Worm (Caenorhabditis elegans) whole organism, late embryonic: Measurements from ENCODE around the gene K09C4.2.

Source experiments
- F13H6.1 ChIP-seq: sonication (generic microtip); optimal IDR thresholded peaks from 2 replicates; lab custom pipeline; 2016; ENCODE audit warnings: missing genetic modification characterization, missing compliant biosample characterization
- K09A11.1 ChIP-seq: sonication (generic microtip); optimal IDR thresholded peaks from 2 replicates; lab custom pipeline; 2017; ENCODE audit warnings: antibody characterized with exemption, mild to moderate bottlenecking, missing genetic modification characterization, missing compliant biosample characterization; ENCODE audit not compliant: insufficient read depth
- Y22D7AL.16 ChIP-seq: sonication (generic microtip); optimal IDR thresholded peaks from 2 replicates; lab custom pipeline; 2016; ENCODE audit warnings: missing genetic modification characterization, missing compliant biosample characterization
- ahr-1 ChIP-seq: sonication (generic microtip); optimal IDR thresholded peaks from 2 replicates; lab custom pipeline; 2016; ENCODE audit warnings: missing genetic modification characterization, missing compliant biosample characterization
- ceh-18 ChIP-seq: sonication (generic microtip); optimal IDR thresholded peaks from 2 replicates; lab custom pipeline; 2016; ENCODE audit warnings: missing genetic modification characterization, missing compliant biosample characterization
- ceh-2 ChIP-seq: sonication (generic microtip); optimal IDR thresholded peaks from 2 replicates; lab custom pipeline; 2016; ENCODE audit warnings: missing genotype, missing genetic modification characterization, missing compliant biosample characterization
- ceh-34 ChIP-seq: sonication (generic microtip); optimal IDR thresholded peaks from 2 replicates; lab custom pipeline; 2016; ENCODE audit warnings: mild to moderate bottlenecking, missing genetic modification characterization, missing compliant biosample characterization
- ceh-45 ChIP-seq: fragments of 200-800 bp; sonication (Bioruptor generic); IDR thresholded peaks from 2 replicates; pipeline ENCODE4 v1.3.6; 2022; ENCODE audit warnings: missing genetic modification reagents, missing genetic modification characterization, missing compliant biosample characterization
- ceh-48 ChIP-seq: sonication (generic microtip); optimal IDR thresholded peaks from 2 replicates; lab custom pipeline; 2016; ENCODE audit warnings: missing genetic modification characterization, inconsistent platforms, missing compliant biosample characterization
- elt-4 ChIP-seq: sonication (generic microtip); optimal IDR thresholded peaks from 2 replicates; lab custom pipeline; 2016; ENCODE audit warnings: missing genetic modification characterization, missing compliant biosample characterization
- fax-1 ChIP-seq: sonication (generic microtip); optimal IDR thresholded peaks from 2 replicates; lab custom pipeline; 2016; ENCODE audit warnings: missing genotype, missing genetic modification characterization, missing compliant biosample characterization
- fkh-6 ChIP-seq: sonication (generic microtip); optimal IDR thresholded peaks from 2 replicates; lab custom pipeline; 2016; ENCODE audit warnings: missing genetic modification characterization, missing compliant biosample characterization
- hlh-13 ChIP-seq: fragments of 200-800 bp; sonication (Bioruptor generic); optimal IDR thresholded peaks from 2 replicates; lab custom pipeline; 2018; ENCODE audit warnings: mild to moderate bottlenecking, missing genetic modification characterization, missing compliant biosample characterization
- hlh-15 ChIP-seq: sonication (generic microtip); optimal IDR thresholded peaks from 2 replicates; lab custom pipeline; 2016; ENCODE audit warnings: missing genetic modification characterization, missing compliant biosample characterization
- hlh-30 ChIP-seq: sonication (generic microtip); optimal IDR thresholded peaks from 2 replicates; lab custom pipeline; 2017; ENCODE audit warnings: antibody characterized with exemption, missing genetic modification characterization, missing compliant biosample characterization; ENCODE audit not compliant: insufficient read depth
- pat-9 ChIP-seq: fragments of 200-800 bp; sonication (Bioruptor generic); optimal IDR thresholded peaks from 2 replicates; lab custom pipeline; 2018; ENCODE audit warnings: mild to moderate bottlenecking, missing genetic modification characterization, moderate library complexity, missing compliant biosample characterization
- pax-1 ChIP-seq: fragments of 150-350 bp; optimal IDR thresholded peaks from 2 replicates; lab custom pipeline; 2014; ENCODE audit warnings: missing biosample characterization, missing genetic modification characterization
- pha-2 ChIP-seq: sonication (generic microtip); optimal IDR thresholded peaks from 2 replicates; lab custom pipeline; 2017; ENCODE audit warnings: mild to moderate bottlenecking, missing genetic modification characterization, missing compliant biosample characterization
- sox-4 ChIP-seq: sonication (generic microtip); optimal IDR thresholded peaks from 2 replicates; lab custom pipeline; 2017; ENCODE audit warnings: mild to moderate bottlenecking, missing genetic modification characterization, inconsistent platforms, missing compliant biosample characterization
- syd-9 ChIP-seq: sonication (generic microtip); optimal IDR thresholded peaks from 2 replicates; lab custom pipeline; 2016; ENCODE audit warnings: mild to moderate bottlenecking, missing genetic modification characterization, moderate library complexity, missing compliant biosample characterization
- tbx-2 ChIP-seq: sonication (generic microtip); optimal IDR thresholded peaks from 2 replicates; lab custom pipeline; 2016; ENCODE audit warnings: missing genetic modification characterization, missing compliant biosample characterization
- unc-3 ChIP-seq, 2 experiments: fragments of 200-800 bp in 1 of 2; sonication (Bioruptor generic) in 1 of 2; sonication (generic microtip) in 1 of 2; conservative IDR thresholded peaks in 1 of 2; optimal IDR thresholded peaks in 1 of 2; 2 replicates each; pipeline versions ENCODE4 v1.3.6 to Lab custom; 2016 to 2022; ENCODE audit warnings: missing compliant biosample characterization in 2 of 2, missing genetic modification characterization in 2 of 2, missing genetic modification reagents in 1 of 2
- unc-42 ChIP-seq: sonication (generic microtip); optimal IDR thresholded peaks from 2 replicates; lab custom pipeline; 2016; ENCODE audit warnings: missing genotype, missing genetic modification characterization, missing compliant biosample characterization
- unc-86 ChIP-seq: sonication (generic microtip); optimal IDR thresholded peaks from 2 replicates; lab custom pipeline; 2016; ENCODE audit warnings: missing genetic modification characterization, missing compliant biosample characterization
- ztf-16 ChIP-seq: sonication (generic microtip); optimal IDR thresholded peaks from 2 replicates; lab custom pipeline; 2017; ENCODE audit warnings: missing genetic modification characterization, missing compliant biosample characterization

The K09C4.2 gene

DNA sequence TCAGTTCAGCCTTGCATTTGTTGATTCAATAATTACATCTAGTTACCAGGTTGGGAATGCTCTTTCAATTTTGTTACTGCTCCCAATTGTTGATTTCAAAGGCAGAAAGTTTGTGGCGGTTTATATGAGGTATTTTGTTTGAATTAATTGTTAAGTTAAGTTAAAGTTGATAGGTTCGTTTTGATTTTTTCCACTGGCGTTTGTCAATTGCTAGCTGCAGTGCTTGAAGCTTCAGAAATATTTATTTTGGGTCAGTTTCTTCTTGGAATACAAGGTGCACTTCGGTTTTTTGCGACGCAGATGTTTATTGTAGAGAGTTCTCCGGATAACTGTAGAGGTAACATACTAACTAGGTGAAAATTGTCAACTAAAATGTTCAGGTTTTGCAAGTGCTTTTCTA, 5.5 kb downstream of the K09C4.2 start, which contains the start of gene F11D5.5:
TSS of gene F11D5.5 (plus strand) at position 301 of the 400 bp plus-strand sequence.
- no peak for TF ChIP-seq ceh-45 (GFP tag; lab: Robert Waterston, UW)
- TF ChIP-seq unc-86 (tag; lab: Kevin White, UChicago), result no peak
- TF ChIP-seq sox-4 (tag; lab: Kevin White, UChicago), result no peak
- no peak for TF ChIP-seq ceh-2 (tag; lab: Kevin White, UChicago)
- no peak for TF ChIP-seq tbx-2
- no peak for TF ChIP-seq ceh-48 (tag; lab: Kevin White, UChicago)
- TF ChIP-seq ztf-16 (tag; lab: Kevin White, UChicago), result no peak
- no peak for TF ChIP-seq pat-9 (tag; lab: Kevin White, UChicago)
- no peak for TF ChIP-seq fax-1 (tag; lab: Kevin White, UChicago)
- no peak for TF ChIP-seq syd-9 (tag; lab: Kevin White, UChicago)
- TF ChIP-seq K09A11.1 (tag; lab: Kevin White, UChicago), result no peak
- no peak for TF ChIP-seq elt-4 (tag; lab: Kevin White, UChicago)
- no peak for TF ChIP-seq F13H6.1 (tag; lab: Kevin White, UChicago)

DNA sequence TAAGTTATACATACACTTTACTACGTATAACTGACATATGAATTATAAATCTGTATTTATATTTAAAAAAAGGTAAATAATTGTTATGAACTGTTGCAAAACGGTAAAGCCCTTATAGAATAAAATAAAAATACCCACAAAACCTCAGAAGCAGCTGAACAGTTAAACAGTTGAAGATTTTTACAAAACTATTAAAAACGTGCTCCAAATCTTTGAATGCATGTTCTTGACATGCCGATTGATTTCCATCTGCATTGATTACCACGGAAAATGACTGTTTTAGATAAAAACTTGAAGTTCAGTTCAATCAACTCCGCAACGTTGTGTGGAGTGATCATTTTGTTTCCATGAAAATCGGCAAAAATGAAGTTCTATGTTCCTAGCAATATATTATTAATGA, 7.8 kb downstream of the K09C4.2 start, which contains the start of gene F11D5.7:
TSS of gene F11D5.7 (plus strand) at position 301 of the 400 bp plus-strand sequence.
- TF ChIP-seq ceh-45 (GFP tag; lab: Robert Waterston, UW), result no peak
- no peak for TF ChIP-seq hlh-15 (tag; lab: Kevin White, UChicago)

DNA sequence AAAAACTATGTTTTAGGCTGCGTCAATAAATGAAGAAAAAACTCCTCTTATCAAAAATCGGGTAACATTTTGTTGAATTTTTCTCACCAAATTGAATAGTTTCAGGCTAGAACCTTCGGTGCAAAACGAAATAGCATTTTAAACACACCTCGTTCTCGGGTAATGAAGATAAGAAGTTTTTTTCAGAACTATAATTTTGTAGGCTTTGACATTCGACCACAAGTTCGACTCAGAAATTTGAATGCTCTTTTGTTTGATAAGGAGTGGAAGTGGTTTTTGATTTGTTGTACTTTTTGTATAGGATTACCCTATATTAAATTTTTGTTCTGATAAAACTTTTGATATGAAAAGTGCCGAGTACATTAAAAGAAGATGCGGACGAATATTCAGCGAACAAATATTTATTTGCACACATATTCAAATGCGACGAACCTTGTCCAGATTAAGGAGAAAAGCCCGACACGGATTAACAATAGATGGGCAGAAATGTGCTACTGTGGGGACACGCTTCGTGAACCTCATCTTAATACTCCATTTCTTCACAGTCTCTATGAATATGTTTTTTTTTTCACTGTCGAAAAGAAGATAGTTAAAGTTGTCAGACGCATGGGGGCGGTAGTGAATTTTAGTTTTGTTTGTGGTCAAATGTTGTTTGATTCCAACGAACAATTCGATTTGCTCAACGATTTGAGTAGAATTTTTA, 10.5 kb downstream of the K09C4.2 start:
- TF ChIP-seq ahr-1 (tag; lab: Kevin White, UChicago) (no peak), ceh-18 (no peak), Y22D7AL.16 (tag; lab: Kevin White, UChicago) (no peak), hlh-30 (tag; lab: Kevin White, UChicago) (no peak), fkh-6 (tag; lab: Kevin White, UChicago) (no peak), unc-3 (GFP tag; conservative IDR thresholded peaks at IDR 0.05; lab: Robert Waterston, UW) (no peak), unc-3 (tag; optimal IDR thresholded peaks at IDR 0.05; lab: Kevin White, UChicago) (no peak), pha-2 (tag; lab: Kevin White, UChicago) (no peak), pax-1 (tag; lab: Kevin White, UChicago) (peak; percentile 99), unc-42 (tag; lab: Kevin White, UChicago) (no peak)

DNA sequence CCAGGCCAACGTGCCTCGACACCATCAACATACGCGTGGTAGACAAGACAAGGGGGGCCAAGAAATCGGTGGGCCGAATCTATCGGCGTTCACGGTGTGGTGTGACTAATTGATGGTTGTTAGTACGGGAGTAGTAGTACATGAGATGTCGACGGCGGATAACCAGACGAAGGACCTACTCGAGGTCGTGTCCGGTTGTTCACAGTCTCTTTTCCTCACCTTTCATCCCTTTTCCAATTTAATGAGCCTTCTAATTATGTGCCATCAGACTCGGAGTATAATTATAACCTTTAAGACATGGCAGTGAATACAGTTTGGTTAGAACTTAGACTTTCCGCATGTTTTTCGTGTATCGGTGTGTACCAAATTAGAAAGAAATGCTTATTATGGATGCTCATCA, 14.4 kb downstream of the K09C4.2 start:
- TF ChIP-seq ceh-45 (GFP tag; lab: Robert Waterston, UW), result no peak
- TF ChIP-seq, all 69 proteins: peak for 0

DNA sequence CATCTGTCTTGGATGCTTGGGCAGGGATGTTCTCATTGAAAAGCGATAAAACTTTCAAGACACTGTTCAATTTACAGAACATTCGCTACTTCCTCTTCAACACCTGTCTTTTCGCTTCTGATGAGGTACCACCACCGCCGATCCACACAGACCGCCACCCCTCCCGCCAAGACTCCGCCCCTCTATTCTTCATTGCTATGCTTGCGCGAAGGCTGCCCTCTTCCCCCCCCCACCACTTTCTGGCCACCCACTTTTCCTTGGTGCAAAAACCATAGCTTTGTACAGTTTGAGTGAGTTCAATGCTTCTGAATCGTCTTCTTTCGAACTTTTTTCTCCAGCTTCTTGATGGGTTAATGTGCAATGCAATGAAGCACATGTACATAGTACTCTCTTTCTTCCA, 17.7 kb downstream of the K09C4.2 start:
- TF ChIP-seq tbx-2 (no peak), fkh-6 (tag; lab: Kevin White, UChicago) (no peak)

DNA sequence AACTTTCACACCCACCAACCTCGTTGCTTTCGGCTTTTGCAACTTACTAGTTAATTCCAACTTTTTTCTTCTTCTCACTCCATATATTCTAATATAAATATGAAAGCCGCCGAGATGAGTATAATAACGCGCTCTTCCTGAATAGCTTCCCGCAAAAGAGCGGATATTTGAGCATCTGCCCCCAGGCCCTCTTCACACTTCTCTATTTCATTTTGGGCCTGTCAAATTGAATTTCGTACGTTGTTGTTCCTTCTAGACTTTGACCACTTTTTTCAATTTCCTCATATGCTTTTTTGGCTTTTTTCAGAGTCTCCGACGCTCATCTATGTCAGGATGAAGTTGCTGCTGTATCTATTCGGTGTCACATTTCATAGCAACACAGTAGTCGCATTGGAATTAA, 18.7 kb downstream of the K09C4.2 start, which contains the start of gene ddr-2:
TSS of gene ddr-2 (plus strand) at position 301 of the 400 bp plus-strand sequence.
- TF ChIP-seq unc-42 (tag; lab: Kevin White, UChicago), result peak; percentile 43
- no peak for TF ChIP-seq unc-3 (GFP tag; conservative IDR thresholded peaks at IDR 0.05; lab: Robert Waterston, UW)
- no peak for TF ChIP-seq unc-3 (tag; optimal IDR thresholded peaks at IDR 0.05; lab: Kevin White, UChicago)
- peak; percentile 27 for TF ChIP-seq ceh-34 (tag; lab: Kevin White, UChicago)
- TF ChIP-seq, all 69 proteins: peak for 2

DNA sequence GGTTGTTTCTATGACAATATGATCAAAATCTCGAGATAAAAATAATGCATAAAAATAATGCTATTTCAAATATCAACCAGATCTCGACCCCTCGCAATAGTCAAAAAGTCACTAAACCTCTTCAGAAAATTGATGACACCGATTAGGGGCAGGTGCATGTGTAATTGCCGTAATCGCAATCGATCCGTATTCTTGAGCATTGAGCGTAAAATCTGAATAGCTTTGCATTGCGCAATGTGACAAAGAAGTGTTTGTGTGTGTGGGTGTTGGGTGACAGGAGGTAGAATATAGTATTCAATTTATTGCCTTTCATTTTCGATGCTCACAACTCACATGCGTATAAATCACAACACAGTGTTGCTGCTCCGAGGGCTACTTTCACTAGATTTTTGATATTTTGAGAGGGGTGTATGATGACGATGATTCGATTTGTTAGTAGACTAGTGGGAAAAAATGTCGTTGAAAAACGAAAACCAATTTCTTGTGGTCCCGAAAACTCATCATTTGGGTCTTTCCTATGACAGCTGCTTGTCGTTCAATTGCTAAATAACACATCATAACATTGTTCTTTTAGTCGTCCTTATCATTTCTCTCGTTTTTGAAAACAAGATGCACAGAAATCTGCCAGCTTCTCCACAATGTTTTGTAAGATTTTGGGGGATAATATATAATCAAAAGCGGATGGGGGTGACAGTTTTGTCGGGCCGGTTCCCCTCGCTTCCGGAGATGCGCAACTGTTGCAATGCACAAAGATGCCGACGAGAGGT, 19.8 kb downstream of the K09C4.2 start:
- TF ChIP-seq hlh-13 (GFP tag; lab: Kevin White, UChicago) (no peak), fkh-6 (tag; lab: Kevin White, UChicago) (no peak)
- TF ChIP-seq, all 69 proteins: peak for 0
